Worm (Caenorhabditis elegans) whole organism, L3 larva: ENCODE measurements around the gene gfat-2.
"Not testable (repeated sequence)": the region's sequence is repeated elsewhere in the genome, so short reads cannot be mapped to it uniquely, and the experiment has no call there.

ENCODE experiments used
- ama-1 ChIP-seq: fragments of 150-350 bp; optimal IDR thresholded peaks from 2 replicates; lab custom pipeline; 2018
- ceh-16 ChIP-seq: sonication (generic microtip); optimal IDR thresholded peaks from 2 replicates; lab custom pipeline; 2017; ENCODE audit warnings: missing biosample characterization, missing genetic modification characterization
- elt-1 ChIP-seq: fragments of 150-350 bp; optimal IDR thresholded peaks from 2 replicates; lab custom pipeline; 2014; ENCODE audit warnings: missing biosample characterization, missing genetic modification characterization
- fkh-10 ChIP-seq: sonication (generic microtip); optimal IDR thresholded peaks from 2 replicates; lab custom pipeline; 2017; ENCODE audit warnings: missing biosample characterization, missing genetic modification reagents, missing genetic modification characterization
- nfya-1 ChIP-seq: sonication (generic microtip); optimal IDR thresholded peaks from 2 replicates; lab custom pipeline; 2017; ENCODE audit warnings: missing genetic modification characterization, mild to moderate bottlenecking, missing compliant biosample characterization, antibody characterized with exemption, moderate library complexity; ENCODE audit not compliant: insufficient read depth
- nhr-12 ChIP-seq: fragments of 150-350 bp; optimal IDR thresholded peaks from 2 replicates; lab custom pipeline; 2014; ENCODE audit warnings: missing biosample characterization, missing genetic modification characterization
- nhr-23 ChIP-seq: fragments of 150-350 bp; optimal IDR thresholded peaks from 2 replicates; lab custom pipeline; 2014; ENCODE audit warnings: missing biosample characterization, missing genetic modification reagents, missing genetic modification characterization
- nhr-67 ChIP-seq: fragments of 150-350 bp; optimal IDR thresholded peaks from 2 replicates; lab custom pipeline; 2014; ENCODE audit warnings: missing biosample characterization, missing genetic modification characterization
- snpc-4 ChIP-seq: fragments of 150-350 bp; optimal IDR thresholded peaks from 2 replicates; lab custom pipeline; 2014; ENCODE audit warnings: missing biosample characterization, missing genetic modification characterization
- tbx-2 ChIP-seq: sonication (generic microtip); optimal IDR thresholded peaks from 2 replicates; lab custom pipeline; 2016; ENCODE audit warnings: mild to moderate bottlenecking, missing genetic modification characterization, missing compliant biosample characterization
- zag-1 ChIP-seq: fragments of 150-350 bp; optimal IDR thresholded peaks from 2 replicates; lab custom pipeline; 2014; ENCODE audit warnings: missing biosample characterization, missing genetic modification characterization

ce11 chrIV:11406744-11407690 lies 3.0 kb upstream of the gfat-2 start, which contains the start of the genes his-63 and his-64:
- TF ChIP-seq elt-1 (tag; lab: Kevin White, UChicago); zag-1 (tag; lab: Kevin White, UChicago); ama-1; snpc-4; tbx-2; nhr-67 (tag; lab: Kevin White, UChicago); ceh-16; fkh-10; nfya-1 (tag; lab: Kevin White, UChicago); nhr-23 (tag; lab: Kevin White, UChicago); nhr-12 (tag; lab: Kevin White, UChicago): not testable (repeated sequence)
